Worm (Caenorhabditis elegans): ENCODE results near the gene C09E10.3.

The C09E10.3 gene

ce11 chrX:1017456-1017855 lies 26.3 kb upstream of the C09E10.3 start, which contains the start of the genes F55A4.13 and nlf-1:
Gene F55A4.13, minus strand, starts transcription at chrX:1017556.
Gene nlf-1, minus strand, starts transcription at chrX:1017567.
- TF ChIP-seq Y95B8A.8 (GFP tag; IDR thresholded peaks at IDR 0.05) (no peak), mel-28 (tag; optimal IDR thresholded peaks at IDR 0.05; ENCODE audit: borderline replicate concordance) (no peak), Y53F4B.3 (GFP tag; IDR thresholded peaks at IDR 0.05) (no peak), B0019.2 (GFP tag; conservative IDR thresholded peaks at IDR 0.05) (no peak), egl-18 (GFP tag; IDR thresholded peaks at IDR 0.05) (no peak), attf-3 (GFP tag; conservative IDR thresholded peaks at IDR 0.05) (no peak), lin-54 (GFP tag; optimal IDR thresholded peaks at IDR 0.05) (no peak), atf-7 (tag; optimal IDR thresholded peaks at IDR 0.05) (no peak), nhr-80 (tag; optimal IDR thresholded peaks at IDR 0.05) (no peak), aptf-3 (GFP tag; IDR thresholded peaks at IDR 0.05) (no peak), ceh-79 (tag; optimal IDR thresholded peaks at IDR 0.05) (no peak)

- TF ChIP-seq rpc-1 (optimal IDR thresholded peaks at IDR 0.05) (no peak), rpc-1 (tag; optimal IDR thresholded peaks at IDR 0.05) (peak; percentile 26), madf-8 (GFP tag; conservative IDR thresholded peaks at IDR 0.05) (no peak)
These were observed 23.5 kb upstream of the C09E10.3 start for ce11 chrX:1014708-1015107.

- TF ChIP-seq atf-7 (tag; optimal IDR thresholded peaks at IDR 0.05) = peak; percentile 26
- peak; percentile 78; the same call in 1 of the 2 replicates for TF ChIP-seq Y56A3A.18 (GFP tag; IDR thresholded peaks at IDR 0.05)
- TF ChIP-seq K11D2.4 (GFP tag; IDR thresholded peaks at IDR 0.05) = peak; percentile 70
- TF ChIP-seq Y95B8A.8 (GFP tag; IDR thresholded peaks at IDR 0.05) = peak; percentile 72; the same call in 1 of the 2 replicates
- 0 out of 2 replicates have a peak, but pooled peaks have one; percentile 13 for TF ChIP-seq bed-1 (GFP tag; IDR thresholded peaks at IDR 0.05)
- TF ChIP-seq hmg-1.2 (GFP tag; IDR thresholded peaks at IDR 0.05) = peak; percentile 40; the same call in 1 of the 2 replicates
- 0 out of 2 replicates have a peak, but pooled peaks have one; percentile 3 for TF ChIP-seq ceh-58 (GFP tag; IDR thresholded peaks at IDR 0.05)
- no peak for TF ChIP-seq lsy-27 (tag; optimal IDR thresholded peaks at IDR 0.05; ENCODE audit: borderline replicate concordance, insufficient read depth)
- TF ChIP-seq somi-1 (GFP tag; optimal IDR thresholded peaks at IDR 0.05) = peak; percentile 55
- TF ChIP-seq tlf-1 (GFP tag; optimal IDR thresholded peaks at IDR 0.05) = peak; percentile 58
- TF ChIP-seq ztf-26 (tag; optimal IDR thresholded peaks at IDR 0.05) = peak; percentile 36
- no peak for TF ChIP-seq lir-1 (GFP tag; conservative IDR thresholded peaks at IDR 0.05)
- no peak for TF ChIP-seq hlh-12 (tag; optimal IDR thresholded peaks at IDR 0.05)
- no peak for TF ChIP-seq cebp-1 (GFP tag; IDR thresholded peaks at IDR 0.05)
- TF ChIP-seq cebp-1 (tag; optimal IDR thresholded peaks at IDR 0.05) = peak; percentile 57
- 0 out of 2 replicates have a peak, but pooled peaks have one; percentile 51 for TF ChIP-seq ekl-4 (GFP tag; IDR thresholded peaks at IDR 0.05)
- TF ChIP-seq sea-2 (GFP tag; IDR thresholded peaks at IDR 0.05) = no peak
- TF ChIP-seq efl-1 (GFP tag; optimal IDR thresholded peaks at IDR 0.05) = no peak
- TF ChIP-seq tbx-9 (tag; optimal IDR thresholded peaks at IDR 0.05; ENCODE audit: borderline replicate concordance) = no peak
- TF ChIP-seq lin-26 (GFP tag; IDR thresholded peaks at IDR 0.05) = 0 out of 2 replicates have a peak, but pooled peaks have one; percentile 31
- 0 out of 2 replicates have a peak, but pooled peaks have one; percentile 31 for TF ChIP-seq cebp-2 (GFP tag; IDR thresholded peaks at IDR 0.05)
- TF ChIP-seq F10E7.11 (tag; optimal IDR thresholded peaks at IDR 0.05) = peak; percentile 7
- TF ChIP-seq zfh-2 (GFP tag; conservative IDR thresholded peaks at IDR 0.05) = no peak
- TF ChIP-seq Y67H2A.10 (GFP tag; conservative IDR thresholded peaks at IDR 0.05) = no peak
- peak; percentile 7 for TF ChIP-seq ZK185.1 (tag; optimal IDR thresholded peaks at IDR 0.05; ENCODE audit: poor library complexity, severe bottlenecking)
- peak; percentile 16 for TF ChIP-seq K12H6.12 (tag; optimal IDR thresholded peaks at IDR 0.05)
- no peak for TF ChIP-seq aptf-2 (GFP tag; conservative IDR thresholded peaks at IDR 0.05)
- TF ChIP-seq repo-1 (tag; optimal IDR thresholded peaks at IDR 0.05) = peak; percentile 45
- TF ChIP-seq pbrm-1 (GFP tag; IDR thresholded peaks at IDR 0.05) = 0 out of 2 replicates have a peak, but pooled peaks have one; percentile 34
- TF ChIP-seq mel-28 (tag; optimal IDR thresholded peaks at IDR 0.05; ENCODE audit: borderline replicate concordance) = no peak
- no peak for TF ChIP-seq ceh-91 (GFP tag; IDR thresholded peaks at IDR 0.05)
- TF ChIP-seq Y53G8AR.9 (GFP tag; conservative IDR thresholded peaks at IDR 0.05) = peak; percentile 89
- no peak for TF ChIP-seq lag-1 (GFP tag; IDR thresholded peaks at IDR 0.05)
- TF ChIP-seq B0336.3 (GFP tag; IDR thresholded peaks at IDR 0.05) = peak; percentile 64; the same call in 1 of the 2 replicates
- TF ChIP-seq pha-4 (tag; optimal IDR thresholded peaks at IDR 0.05) = no peak
These were observed 21.3 kb upstream of the C09E10.3 start for ce11 chrX:1012385-1012866.

Data from whole organism, young adult.